Fruit fly (Drosophila melanogaster) whole organism, adult: ENCODE results near the gene CG4957.

Experiments used
- CG1620 ChIP-seq: fragments of 200-800 bp; sonication (Bioruptor generic); optimal IDR thresholded peaks from 2 replicates; lab custom pipeline; 2016; ENCODE audit warnings: missing biosample characterization, missing genetic modification characterization
- CG33017 ChIP-seq: fragments of 200-800 bp; sonication (Bioruptor generic); optimal IDR thresholded peaks from 2 replicates; lab custom pipeline; 2018; ENCODE audit warnings: missing biosample characterization, mild to moderate bottlenecking, missing genetic modification characterization, moderate library complexity
- CG5204 ChIP-seq: fragments of 200-800 bp; sonication (Bioruptor generic); optimal IDR thresholded peaks from 2 replicates; lab custom pipeline; 2016; ENCODE audit warnings: missing biosample characterization, missing genetic modification characterization
- CG7045 ChIP-seq: fragments of 200-800 bp; sonication (Bioruptor generic); optimal IDR thresholded peaks from 2 replicates; lab custom pipeline; 2017; ENCODE audit warnings: missing biosample characterization, mild to moderate bottlenecking, missing genetic modification characterization
- Clk ChIP-seq: fragments of 200-800 bp; sonication (Bioruptor generic); optimal IDR thresholded peaks from 2 replicates; lab custom pipeline; 2017; ENCODE audit warnings: missing biosample characterization, missing genetic modification characterization
- Mnt ChIP-seq: fragments of 200-800 bp; sonication (Bioruptor generic); optimal IDR thresholded peaks from 2 replicates; lab custom pipeline; 2016; ENCODE audit warnings: missing biosample characterization, mild to moderate bottlenecking, missing genetic modification characterization
- cic ChIP-seq: fragments of 200-800 bp; sonication (Bioruptor generic); optimal IDR thresholded peaks from 2 replicates; lab custom pipeline; 2017; ENCODE audit warnings: missing biosample characterization, mild to moderate bottlenecking, missing genetic modification characterization, moderate library complexity
- tj ChIP-seq: fragments of 200-800 bp; sonication (Bioruptor generic); optimal IDR thresholded peaks from 3 replicates; lab custom pipeline; 2017; ENCODE audit warnings: missing biosample characterization, mild to moderate bottlenecking, missing genetic modification characterization, moderate library complexity

dm6 chr2L:10301918-10302317 is 33.2 kb downstream of the CG4957 start, which contains the start of gene CG13138:
- TF ChIP-seq CG7045 (GFP tag; lab: Kevin White, UChicago): no peak
- TF ChIP-seq cic (GFP tag; lab: Kevin White, UChicago): no peak
- no peak for TF ChIP-seq CG33017 (tag; lab: Kevin White, UChicago)
- TF ChIP-seq Clk (GFP tag; lab: Kevin White, UChicago): no peak
- no peak for TF ChIP-seq CG1620 (GFP tag; lab: Kevin White, UChicago)
- TF ChIP-seq CG5204 (GFP tag; lab: Kevin White, UChicago): no peak
- no peak for TF ChIP-seq Mnt (GFP tag; lab: Kevin White, UChicago)
- no peak for TF ChIP-seq tj (GFP tag; lab: Kevin White, UChicago)
